Fruit fly (Drosophila melanogaster) whole organism, embryonic: ENCODE results near the gene CG5934.

Experiments
- Adf1 ChIP-seq: fragments of 200-800 bp; sonication (Bioruptor generic); IDR thresholded peaks from 2 replicates; pipeline ENCODE4 v1.3.6; 2022; ENCODE audit warnings: missing biosample characterization, missing genetic modification characterization
- Atf-2 ChIP-seq: fragments of 200-800 bp; sonication (Bioruptor generic); optimal IDR thresholded peaks from 2 replicates; lab custom pipeline; 2016; ENCODE audit warnings: missing biosample characterization, missing genetic modification characterization
- Atf6 ChIP-seq: fragments of 200-800 bp; sonication (Bioruptor generic); IDR thresholded peaks from 2 replicates; pipeline ENCODE4 v1.3.6; 2022; ENCODE audit warnings: missing biosample characterization, missing genetic modification characterization
- B-H2 ChIP-seq: fragments of 200-800 bp; sonication (Bioruptor generic); optimal IDR thresholded peaks from 2 replicates; lab custom pipeline; 2018; ENCODE audit warnings: missing biosample characterization, mild to moderate bottlenecking, missing genetic modification characterization
- CG11560 ChIP-seq: fragments of 200-800 bp; sonication (Bioruptor generic); IDR thresholded peaks from 3 replicates; pipeline ENCODE4 v1.3.6; 2022; ENCODE audit warnings: missing biosample characterization, missing genetic modification characterization
- CG12769 ChIP-seq: fragments of 200-800 bp; sonication (Bioruptor generic); optimal IDR thresholded peaks from 2 replicates; lab custom pipeline; 2019; ENCODE audit warnings: missing biosample characterization, mild to moderate bottlenecking, missing genetic modification characterization, moderate library complexity
- CG13624 ChIP-seq: fragments of 200-800 bp; sonication (Bioruptor generic); optimal IDR thresholded peaks from 2 replicates; lab custom pipeline; 2016; ENCODE audit warnings: missing biosample characterization, missing genetic modification characterization
- CG14441 ChIP-seq: fragments of 200-800 bp; sonication (Bioruptor generic); IDR thresholded peaks from 2 replicates; pipeline ENCODE4 v1.3.6; 2022; ENCODE audit warnings: missing biosample characterization, missing genetic modification characterization
- CG16815 ChIP-seq: fragments of 200-800 bp; sonication (Bioruptor generic); optimal IDR thresholded peaks from 3 replicates; lab custom pipeline; 2017; ENCODE audit warnings: missing biosample characterization, mild to moderate bottlenecking, missing genetic modification characterization
- CG17361 ChIP-seq: fragments of 200-800 bp; sonication (Bioruptor generic); IDR thresholded peaks from 3 replicates; pipeline ENCODE4 v1.3.6; 2022; ENCODE audit warnings: missing biosample characterization, missing genetic modification characterization
- CG17385 ChIP-seq: fragments of 200-800 bp; sonication (Bioruptor generic); optimal IDR thresholded peaks from 3 replicates; lab custom pipeline; 2018; ENCODE audit warnings: missing biosample characterization, mild to moderate bottlenecking, missing genetic modification characterization
- CG18476 ChIP-seq: fragments of 200-800 bp; sonication (Bioruptor generic); optimal IDR thresholded peaks from 2 replicates; lab custom pipeline; 2016; ENCODE audit warnings: missing biosample characterization, mild to moderate bottlenecking, missing genetic modification characterization
- CG2875 ChIP-seq: fragments of 200-800 bp; sonication (Bioruptor generic); optimal IDR thresholded peaks from 2 replicates; lab custom pipeline; 2017; ENCODE audit warnings: missing biosample characterization, mild to moderate bottlenecking, missing genetic modification characterization, missing genetic modification reagents
- CG3065 ChIP-seq: fragments of 200-800 bp; sonication (Bioruptor generic); optimal IDR thresholded peaks from 2 replicates; lab custom pipeline; 2016; ENCODE audit warnings: missing biosample characterization, missing genetic modification characterization
- CG3726 ChIP-seq: fragments of 200-800 bp; sonication (Bioruptor generic); IDR thresholded peaks from 3 replicates; pipeline ENCODE4, ENCODE4 v1.3.6; 2022; ENCODE audit warnings: missing biosample characterization, missing genetic modification characterization
- CG4360 ChIP-seq: fragments of 200-800 bp; sonication (Bioruptor generic); IDR thresholded peaks from 2 replicates; pipeline ENCODE4 v1.3.6; 2022; ENCODE audit warnings: missing biosample characterization, missing genetic modification characterization
- CG7372 ChIP-seq: fragments of 200-800 bp; sonication (Bioruptor generic); IDR thresholded peaks from 2 replicates; pipeline ENCODE4 v1.3.6; 2022; ENCODE audit warnings: missing biosample characterization, missing genetic modification characterization
- CG8944 ChIP-seq: fragments of 200-800 bp; sonication (Bioruptor generic); optimal IDR thresholded peaks from 3 replicates; lab custom pipeline; 2016; ENCODE audit warnings: missing biosample characterization, missing genetic modification characterization
- Deaf1 ChIP-seq: fragments of 200-800 bp; optimal IDR thresholded peaks from 3 replicates; lab custom pipeline; 2019; ENCODE audit warnings: missing biosample characterization, mild to moderate bottlenecking, missing genetic modification characterization, moderate library complexity
- MBD-R2 ChIP-seq: fragments of 200-800 bp; sonication (Bioruptor generic); IDR thresholded peaks from 2 replicates; pipeline ENCODE4 v1.3.6; 2022; ENCODE audit warnings: missing biosample characterization, missing genetic modification characterization
- Med ChIP-seq: fragments of 200-800 bp; sonication (Bioruptor generic); peaks from one replicate; lab custom pipeline; 2016; ENCODE audit warnings: missing biosample characterization, missing genetic modification characterization, mild to moderate bottlenecking, inconsistent platforms, moderate library complexity
- Pdp1 ChIP-seq, 2 experiments: fragments of 200-800 bp; sonication (Bioruptor generic); optimal IDR thresholded peaks; 3 replicates each; lab custom pipeline; 2016; ENCODE audit warnings: missing biosample characterization in 2 of 2, missing genetic modification characterization in 2 of 2, mild to moderate bottlenecking in 1 of 2, moderate library complexity in 1 of 2
- Rfx ChIP-seq: fragments of 200-800 bp; sonication (Bioruptor generic); IDR thresholded peaks from 2 replicates; pipeline ENCODE4 v1.3.6; 2022; ENCODE audit warnings: missing biosample characterization, missing genetic modification characterization
- Sox102F ChIP-seq: fragments of 200-800 bp; sonication (Bioruptor generic); optimal IDR thresholded peaks from 2 replicates; lab custom pipeline; 2018; ENCODE audit warnings: missing biosample characterization, mild to moderate bottlenecking, missing genetic modification characterization, moderate library complexity
- Sry-β ChIP-seq: fragments of 200-800 bp; sonication (Bioruptor generic); optimal IDR thresholded peaks from 2 replicates; lab custom pipeline; 2018; ENCODE audit warnings: missing biosample characterization, mild to moderate bottlenecking, missing genetic modification characterization, moderate library complexity
- TFAM ChIP-seq: fragments of 200-800 bp; sonication (Bioruptor generic); optimal IDR thresholded peaks from 2 replicates; lab custom pipeline; 2017; ENCODE audit warnings: missing biosample characterization, missing genetic modification characterization, inconsistent platforms
- ac ChIP-seq: fragments of 200-800 bp; sonication (Bioruptor generic); optimal IDR thresholded peaks from 3 replicates; lab custom pipeline; 2017; ENCODE audit warnings: missing biosample characterization, mild to moderate bottlenecking, missing genetic modification characterization
- cg ChIP-seq: fragments of 200-800 bp; sonication (Bioruptor generic); optimal IDR thresholded peaks from 3 replicates; lab custom pipeline; 2019; ENCODE audit warnings: missing biosample characterization, mild to moderate bottlenecking, missing genetic modification characterization, moderate library complexity
- chinmo ChIP-seq: fragments of 200-800 bp; sonication (Bioruptor generic); IDR thresholded peaks from 4 replicates; pipeline ENCODE4 v1.3.6; 2022; ENCODE audit warnings: missing biosample characterization, missing genetic modification characterization; ENCODE audit not compliant: partially characterized antibody
- chn ChIP-seq: fragments of 200-800 bp; sonication (Bioruptor generic); optimal IDR thresholded peaks from 2 replicates; lab custom pipeline; 2016; ENCODE audit warnings: missing biosample characterization, missing genetic modification characterization
- crol ChIP-seq: fragments of 200-800 bp; sonication (Bioruptor generic); IDR thresholded peaks from 2 replicates; pipeline ENCODE4 v1.3.6; 2022; ENCODE audit warnings: missing biosample characterization, missing genetic modification characterization
- dysf ChIP-seq: fragments of 200-800 bp; sonication (Bioruptor generic); IDR thresholded peaks from 3 replicates; pipeline ENCODE4 v1.3.6; 2022; ENCODE audit warnings: missing biosample characterization, missing genetic modification characterization
- gcm ChIP-seq: fragments of 200-800 bp; sonication (Bioruptor generic); optimal IDR thresholded peaks from 2 replicates; lab custom pipeline; 2019; ENCODE audit warnings: missing biosample characterization, mild to moderate bottlenecking, missing genetic modification characterization, moderate library complexity
- nom ChIP-seq: fragments of 200-800 bp; sonication (Bioruptor generic); optimal IDR thresholded peaks from 2 replicates; lab custom pipeline; 2017; ENCODE audit warnings: missing biosample characterization, missing genetic modification characterization, mild to moderate bottlenecking, moderate library complexity, missing genetic modification reagents
- rib ChIP-seq: fragments of 200-800 bp; sonication (Bioruptor generic); IDR thresholded peaks from 2 replicates; pipeline ENCODE4 v1.3.6; 2022; ENCODE audit warnings: missing biosample characterization, missing genetic modification characterization
- sisA ChIP-seq: fragments of 200-800 bp; sonication (Bioruptor generic); IDR thresholded peaks from 2 replicates; pipeline ENCODE4 v1.3.6; 2022; ENCODE audit warnings: missing biosample characterization, missing genetic modification characterization
- sug ChIP-seq: fragments of 200-800 bp; optimal IDR thresholded peaks from 2 replicates; lab custom pipeline; 2019; ENCODE audit warnings: missing biosample characterization, mild to moderate bottlenecking, missing genetic modification characterization, moderate library complexity
- tna ChIP-seq: fragments of 200-800 bp; sonication (Bioruptor generic); IDR thresholded peaks from 2 replicates; pipeline ENCODE4 v1.3.6; 2022; ENCODE audit warnings: missing biosample characterization, missing genetic modification characterization; ENCODE audit not compliant: partially characterized antibody
- zfh1 ChIP-seq: fragments of 200-800 bp; sonication (Bioruptor generic); IDR thresholded peaks from 3 replicates; pipeline ENCODE4 v1.3.6; 2022; ENCODE audit warnings: missing biosample characterization, missing genetic modification characterization

CG5934 gene

dm6 chr3R:27265330-27265729 is 8.2 kb upstream of the CG5934 start, which contains the start of the genes CG14262 and CG14260:
Gene CG14262, minus strand, starts transcription at chr3R:27265430.
Gene CG14260, plus strand, starts transcription at chr3R:27265457.
- TF ChIP-seq Deaf1 = no peak
- no peak for TF ChIP-seq Adf1 (GFP tag; lab: Robert Waterston, UW)
- TF ChIP-seq CG13624 (GFP tag; lab: Kevin White, UChicago) = no peak
- no peak for TF ChIP-seq Sry-β (GFP tag; lab: Kevin White, UChicago)
- no peak for TF ChIP-seq dysf (GFP tag; lab: Robert Waterston, UW)
- TF ChIP-seq CG18476 = no peak
- no peak for TF ChIP-seq CG16815 (GFP tag; lab: Kevin White, UChicago)
- no peak for TF ChIP-seq CG14441 (GFP tag; lab: Robert Waterston, UW)
- no peak for TF ChIP-seq CG3065 (GFP tag; lab: Kevin White, UChicago)
- no peak for TF ChIP-seq CG11560 (tag; lab: Robert Waterston, UW)
- no peak for TF ChIP-seq Sox102F (GFP tag; lab: Kevin White, UChicago)
- TF ChIP-seq CG7372 (GFP tag; lab: Robert Waterston, UW) = no peak
- no peak for TF ChIP-seq Atf-2 (GFP tag; lab: Kevin White, UChicago)
- no peak for TF ChIP-seq Rfx (GFP tag; lab: Robert Waterston, UW)
- no peak for TF ChIP-seq zfh1 (GFP tag; lab: Robert Waterston, UW)
- no peak for TF ChIP-seq tna (GFP tag; lab: Robert Waterston, UW)
- no peak for TF ChIP-seq chn (GFP tag; lab: Kevin White, UChicago)
- no peak for TF ChIP-seq CG3726 (GFP tag; lab: Robert Waterston, UW)
- TF ChIP-seq ac (GFP tag; lab: Kevin White, UChicago) = no peak

dm6 chr3R:27270379-27271266 is 2.9 kb upstream of the CG5934 start:
- TF ChIP-seq sug (tag; lab: Kevin White, UChicago) (peak; percentile 17), CG17385 (peak; percentile 25), B-H2 (GFP tag; lab: Kevin White, UChicago) (no peak), Atf6 (no peak), rib (GFP tag; lab: Robert Waterston, UW) (no peak), gcm (GFP tag; lab: Kevin White, UChicago) (peak; percentile 18), CG17361 (no peak), chinmo (GFP tag; lab: Robert Waterston, UW) (0 out of 4 replicates have a peak, but pooled peaks have one; percentile 29), nom (peak; percentile 50), Med (GFP tag; lab: Kevin White, UChicago) (peak; percentile 31), TFAM (GFP tag; lab: Kevin White, UChicago) (no peak), crol (GFP tag; lab: Robert Waterston, UW) (peak; percentile 56), CG8944 (GFP tag; lab: Kevin White, UChicago) (no peak), sisA (GFP tag; lab: Robert Waterston, UW) (no peak), MBD-R2 (GFP tag; lab: Robert Waterston, UW) (peak; percentile 5; the same call in 1 of the 2 replicates), cg (peak; percentile 80), CG2875 (GFP tag; lab: Kevin White, UChicago) (no peak), Pdp1 (GFP tag; optimal IDR thresholded peaks at IDR 0.05; lab: Kevin White, UChicago) (peak in 1 of 2 experiments; percentile 68), CG12769 (peak; percentile 15), Deaf1 (peak; percentile 62), CG4360 (GFP tag; lab: Robert Waterston, UW) (peak; percentile 65)
